Fruit fly (Drosophila melanogaster) Kc167 (cell line): ENCODE data around the gene spdo.

ENCODE experiments used
- Myc ChIP-seq: fragments of >200 bp; optimal IDR thresholded peaks from 2 replicates; lab custom pipeline; 2017; ENCODE audit warnings: missing external identifiers
- Sin3A ChIP-seq: fragments of >200 bp; optimal IDR thresholded peaks from 2 replicates; lab custom pipeline; 2018; ENCODE audit warnings: missing external identifiers
- h ChIP-seq: fragments of >200 bp; optimal IDR thresholded peaks from 3 replicates; lab custom pipeline; 2018; ENCODE audit warnings: missing external identifiers
- ttk ChIP-seq: sonication (Bioruptor generic); optimal IDR thresholded peaks from 2 replicates; lab custom pipeline; 2017; ENCODE audit warnings: missing external identifiers

DNA sequence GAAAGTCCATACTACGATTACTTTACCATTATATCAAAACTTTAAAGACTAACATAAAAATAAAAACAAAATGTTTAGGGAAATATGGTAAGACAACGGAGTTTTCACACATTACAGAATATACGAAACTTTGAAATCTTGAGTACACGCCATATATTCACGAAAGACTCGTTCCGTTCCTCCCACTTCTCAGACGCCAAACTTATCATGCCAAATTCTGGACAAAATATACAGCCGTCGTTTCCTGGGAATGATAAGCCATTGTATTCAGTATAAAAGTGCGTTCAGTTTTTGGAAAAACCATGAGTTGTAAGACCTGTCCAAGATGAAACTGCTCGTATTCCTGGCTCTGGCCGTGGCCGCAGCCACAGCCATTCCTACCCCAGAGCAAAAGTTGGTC lies 12.2 kb downstream of the spdo start, which contains the start of gene Jon99Fi:
- TF ChIP-seq h (lab: Kevin White, UChicago) (no peak), Sin3A (no peak), Myc (lab: Kevin White, UChicago) (no peak), ttk (lab: Kevin White, UChicago) (no peak)
